Worm (Caenorhabditis elegans) whole organism, late embryonic: ENCODE measurements around the gene fbxb-114.

Experiments used
- C38D4.7 ChIP-seq: fragments of 200-800 bp; sonication (Bioruptor generic); optimal IDR thresholded peaks from 2 replicates; lab custom pipeline; 2018; ENCODE audit warnings: mild to moderate bottlenecking, missing genetic modification characterization, moderate library complexity, missing compliant biosample characterization
- F13H6.1 ChIP-seq: sonication (generic microtip); optimal IDR thresholded peaks from 2 replicates; lab custom pipeline; 2016; ENCODE audit warnings: missing genetic modification characterization, missing compliant biosample characterization
- K02D7.2 ChIP-seq: sonication (generic microtip); optimal IDR thresholded peaks from 2 replicates; lab custom pipeline; 2017; ENCODE audit warnings: mild to moderate bottlenecking, missing genetic modification characterization, missing compliant biosample characterization
- K09A11.1 ChIP-seq: sonication (generic microtip); optimal IDR thresholded peaks from 2 replicates; lab custom pipeline; 2017; ENCODE audit warnings: antibody characterized with exemption, mild to moderate bottlenecking, missing genetic modification characterization, missing compliant biosample characterization; ENCODE audit not compliant: insufficient read depth
- Y22D7AL.16 ChIP-seq: sonication (generic microtip); optimal IDR thresholded peaks from 2 replicates; lab custom pipeline; 2016; ENCODE audit warnings: missing genetic modification characterization, missing compliant biosample characterization
- ahr-1 ChIP-seq: sonication (generic microtip); optimal IDR thresholded peaks from 2 replicates; lab custom pipeline; 2016; ENCODE audit warnings: missing genetic modification characterization, missing compliant biosample characterization
- ama-1 ChIP-seq: fragments of 150-350 bp; optimal IDR thresholded peaks from 2 replicates; lab custom pipeline; 2014
- ceh-14 ChIP-seq: sonication (generic microtip); optimal IDR thresholded peaks from 2 replicates; lab custom pipeline; 2016; ENCODE audit warnings: missing genotype, missing genetic modification characterization, missing compliant biosample characterization
- ceh-19 ChIP-seq: fragments of 200-800 bp; sonication (Bioruptor generic); optimal IDR thresholded peaks from 2 replicates; lab custom pipeline; 2018; ENCODE audit warnings: mild to moderate bottlenecking, missing genetic modification characterization, missing compliant biosample characterization
- ceh-2 ChIP-seq: sonication (generic microtip); optimal IDR thresholded peaks from 2 replicates; lab custom pipeline; 2016; ENCODE audit warnings: missing genotype, missing genetic modification characterization, missing compliant biosample characterization
- ceh-24 ChIP-seq: sonication (generic microtip); optimal IDR thresholded peaks from 2 replicates; lab custom pipeline; 2016; ENCODE audit warnings: mild to moderate bottlenecking, missing genetic modification characterization, missing compliant biosample characterization
- ceh-31 ChIP-seq: sonication (generic microtip); optimal IDR thresholded peaks from 2 replicates; lab custom pipeline; 2016; ENCODE audit warnings: missing genetic modification characterization, missing compliant biosample characterization
- ceh-45 ChIP-seq: fragments of 200-800 bp; sonication (Bioruptor generic); IDR thresholded peaks from 2 replicates; pipeline ENCODE4 v1.3.6; 2022; ENCODE audit warnings: missing genetic modification reagents, missing genetic modification characterization, missing compliant biosample characterization
- ceh-48 ChIP-seq: sonication (generic microtip); optimal IDR thresholded peaks from 2 replicates; lab custom pipeline; 2016; ENCODE audit warnings: missing genetic modification characterization, inconsistent platforms, missing compliant biosample characterization
- ceh-9 ChIP-seq: sonication (generic microtip); optimal IDR thresholded peaks from 2 replicates; lab custom pipeline; 2016; ENCODE audit warnings: mild to moderate bottlenecking, missing genetic modification characterization, inconsistent platforms, missing compliant biosample characterization
- che-1 ChIP-seq: sonication (generic microtip); optimal IDR thresholded peaks from 2 replicates; lab custom pipeline; 2016; ENCODE audit warnings: mild to moderate bottlenecking, missing genetic modification characterization, missing compliant biosample characterization
- elt-2 ChIP-seq: sonication (generic microtip); optimal IDR thresholded peaks from 2 replicates; lab custom pipeline; 2016; ENCODE audit warnings: missing genetic modification reagents, missing genetic modification characterization, missing compliant biosample characterization
- elt-4 ChIP-seq: sonication (generic microtip); optimal IDR thresholded peaks from 2 replicates; lab custom pipeline; 2016; ENCODE audit warnings: missing genetic modification characterization, missing compliant biosample characterization
- ets-4 ChIP-seq: sonication (generic microtip); optimal IDR thresholded peaks from 2 replicates; lab custom pipeline; 2016; ENCODE audit warnings: missing genetic modification characterization, missing compliant biosample characterization
- fax-1 ChIP-seq: sonication (generic microtip); optimal IDR thresholded peaks from 2 replicates; lab custom pipeline; 2016; ENCODE audit warnings: missing genotype, missing genetic modification characterization, missing compliant biosample characterization
- fkh-10 ChIP-seq: fragments of 150-350 bp; optimal IDR thresholded peaks from 2 replicates; lab custom pipeline; 2014; ENCODE audit warnings: missing biosample characterization, missing genetic modification reagents, missing genetic modification characterization
- fkh-6 ChIP-seq: sonication (generic microtip); optimal IDR thresholded peaks from 2 replicates; lab custom pipeline; 2016; ENCODE audit warnings: missing genetic modification characterization, missing compliant biosample characterization
- gmeb-2 ChIP-seq: sonication (generic microtip); optimal IDR thresholded peaks from 2 replicates; lab custom pipeline; 2016; ENCODE audit warnings: missing genetic modification characterization, inconsistent platforms, missing compliant biosample characterization
- hlh-13 ChIP-seq: fragments of 200-800 bp; sonication (Bioruptor generic); optimal IDR thresholded peaks from 2 replicates; lab custom pipeline; 2018; ENCODE audit warnings: mild to moderate bottlenecking, missing genetic modification characterization, missing compliant biosample characterization
- hlh-15 ChIP-seq: sonication (generic microtip); optimal IDR thresholded peaks from 2 replicates; lab custom pipeline; 2016; ENCODE audit warnings: missing genetic modification characterization, missing compliant biosample characterization
- hlh-30 ChIP-seq: sonication (generic microtip); optimal IDR thresholded peaks from 2 replicates; lab custom pipeline; 2017; ENCODE audit warnings: antibody characterized with exemption, missing genetic modification characterization, missing compliant biosample characterization; ENCODE audit not compliant: insufficient read depth
- hlh-8 ChIP-seq: sonication (generic microtip); optimal IDR thresholded peaks from 2 replicates; lab custom pipeline; 2016; ENCODE audit warnings: missing genotype, missing genetic modification characterization, missing compliant biosample characterization
- lim-6 ChIP-seq: sonication (generic microtip); optimal IDR thresholded peaks from 2 replicates; lab custom pipeline; 2016; ENCODE audit warnings: missing genetic modification characterization, missing compliant biosample characterization
- lin-11 ChIP-seq: fragments of 200-800 bp; sonication (Bioruptor generic); optimal IDR thresholded peaks from 2 replicates; lab custom pipeline; 2018; ENCODE audit warnings: mild to moderate bottlenecking, missing genetic modification characterization, missing compliant biosample characterization
- madf-2 ChIP-seq: sonication (generic microtip); optimal IDR thresholded peaks from 2 replicates; lab custom pipeline; 2017; ENCODE audit warnings: missing genetic modification characterization, missing compliant biosample characterization
- nfya-1 ChIP-seq: sonication (generic microtip); optimal IDR thresholded peaks from 2 replicates; lab custom pipeline; 2017; ENCODE audit warnings: missing genetic modification characterization, mild to moderate bottlenecking, missing compliant biosample characterization, antibody characterized with exemption, moderate library complexity
- nhr-11 ChIP-seq: fragments of 150-350 bp; optimal IDR thresholded peaks from 2 replicates; lab custom pipeline; 2014; ENCODE audit warnings: missing biosample characterization, missing genetic modification characterization
- nhr-232 ChIP-seq: sonication (generic microtip); optimal IDR thresholded peaks from 2 replicates; lab custom pipeline; 2016; ENCODE audit warnings: missing genetic modification characterization, missing compliant biosample characterization
- npax-4 ChIP-seq: sonication (generic microtip); optimal IDR thresholded peaks from 2 replicates; lab custom pipeline; 2016; ENCODE audit warnings: missing genetic modification characterization, missing compliant biosample characterization
- pat-9 ChIP-seq: fragments of 200-800 bp; sonication (Bioruptor generic); optimal IDR thresholded peaks from 2 replicates; lab custom pipeline; 2018; ENCODE audit warnings: mild to moderate bottlenecking, missing genetic modification characterization, moderate library complexity, missing compliant biosample characterization
- pax-1 ChIP-seq: fragments of 150-350 bp; optimal IDR thresholded peaks from 2 replicates; lab custom pipeline; 2014; ENCODE audit warnings: missing biosample characterization, missing genetic modification characterization
- pha-2 ChIP-seq: sonication (generic microtip); optimal IDR thresholded peaks from 2 replicates; lab custom pipeline; 2017; ENCODE audit warnings: mild to moderate bottlenecking, missing genetic modification characterization, missing compliant biosample characterization
- pha-4 ChIP-seq: fragments of 150-350 bp; optimal IDR thresholded peaks from 2 replicates; lab custom pipeline; 2018; ENCODE audit warnings: missing biosample characterization, missing genetic modification reagents, missing genetic modification characterization
- pqm-1 ChIP-seq: sonication (generic microtip); optimal IDR thresholded peaks from 2 replicates; lab custom pipeline; 2016; ENCODE audit warnings: missing genetic modification characterization, missing compliant biosample characterization
- ref-2 ChIP-seq: sonication (generic microtip); optimal IDR thresholded peaks from 2 replicates; lab custom pipeline; 2016; ENCODE audit warnings: missing genetic modification characterization, missing compliant biosample characterization
- rnt-1 ChIP-seq: sonication (generic microtip); optimal IDR thresholded peaks from 2 replicates; lab custom pipeline; 2016; ENCODE audit warnings: missing genetic modification characterization, missing compliant biosample characterization
- sdc-2 ChIP-seq: sonication (generic microtip); optimal IDR thresholded peaks from 2 replicates; lab custom pipeline; 2016; ENCODE audit warnings: missing genotype, missing genetic modification characterization, missing compliant biosample characterization
- sox-4 ChIP-seq: sonication (generic microtip); optimal IDR thresholded peaks from 2 replicates; lab custom pipeline; 2017; ENCODE audit warnings: mild to moderate bottlenecking, missing genetic modification characterization, inconsistent platforms, missing compliant biosample characterization
- syd-9 ChIP-seq: sonication (generic microtip); optimal IDR thresholded peaks from 2 replicates; lab custom pipeline; 2016; ENCODE audit warnings: mild to moderate bottlenecking, missing genetic modification characterization, moderate library complexity, missing compliant biosample characterization
- tbx-7 ChIP-seq: sonication (generic microtip); optimal IDR thresholded peaks from 2 replicates; lab custom pipeline; 2016; ENCODE audit warnings: missing genotype, missing genetic modification characterization, missing compliant biosample characterization
- ttx-3 ChIP-seq: sonication (generic microtip); optimal IDR thresholded peaks from 2 replicates; lab custom pipeline; 2016; ENCODE audit warnings: missing genetic modification reagents, missing genetic modification characterization, missing compliant biosample characterization
- unc-3 ChIP-seq, 2 experiments: fragments of 200-800 bp in 1 of 2; sonication (Bioruptor generic) in 1 of 2; sonication (generic microtip) in 1 of 2; conservative IDR thresholded peaks in 1 of 2; optimal IDR thresholded peaks in 1 of 2; 2 replicates each; pipeline versions ENCODE4 v1.3.6 to Lab custom; 2016 to 2022; ENCODE audit warnings: missing compliant biosample characterization in 2 of 2, missing genetic modification characterization in 2 of 2, missing genetic modification reagents in 1 of 2
- unc-42 ChIP-seq: sonication (generic microtip); optimal IDR thresholded peaks from 2 replicates; lab custom pipeline; 2016; ENCODE audit warnings: missing genotype, missing genetic modification characterization, missing compliant biosample characterization
- unc-55 ChIP-seq: sonication (generic microtip); optimal IDR thresholded peaks from 2 replicates; lab custom pipeline; 2017; ENCODE audit warnings: missing biosample characterization, missing genetic modification reagents, missing genetic modification characterization
- zip-5 ChIP-seq: sonication (generic microtip); optimal IDR thresholded peaks from 2 replicates; lab custom pipeline; 2016; ENCODE audit warnings: missing genetic modification characterization, missing compliant biosample characterization
- ztf-16 ChIP-seq: sonication (generic microtip); optimal IDR thresholded peaks from 2 replicates; lab custom pipeline; 2017; ENCODE audit warnings: missing genetic modification characterization, missing compliant biosample characterization

Gene fbxb-114

ce11 chrX:16925343-16925742 lies 3.7 kb downstream of the fbxb-114 start:
- TF ChIP-seq ama-1 (lab: Kevin White, UChicago) (no peak), pha-2 (tag; lab: Kevin White, UChicago) (no peak), npax-4 (tag; lab: Kevin White, UChicago) (no peak), nhr-11 (no peak), fkh-10 (GFP tag; lab: Kevin White, UChicago) (no peak), unc-3 (GFP tag; conservative IDR thresholded peaks at IDR 0.05; lab: Robert Waterston, UW) (no peak), unc-3 (tag; optimal IDR thresholded peaks at IDR 0.05; lab: Kevin White, UChicago) (no peak), lim-6 (no peak), fkh-6 (tag; lab: Kevin White, UChicago) (no peak), gmeb-2 (tag; lab: Kevin White, UChicago) (no peak), zip-5 (tag; lab: Kevin White, UChicago) (no peak), ceh-24 (tag; lab: Kevin White, UChicago) (no peak), ahr-1 (tag; lab: Kevin White, UChicago) (no peak), rnt-1 (no peak), hlh-8 (tag; lab: Kevin White, UChicago) (no peak), Y22D7AL.16 (no peak), fax-1 (no peak), nhr-232 (no peak)

ce11 chrX:16928087-16928486 lies 6.5 kb downstream of the fbxb-114 start:
- TF ChIP-seq C38D4.7 (GFP tag; lab: Kevin White, UChicago) (peak; percentile 66), sdc-2 (tag; lab: Kevin White, UChicago) (peak; percentile 83), K09A11.1 (tag; lab: Kevin White, UChicago) (peak; percentile 42), lim-6 (no peak), sox-4 (peak; percentile 67), ama-1 (lab: Kevin White, UChicago) (no peak), pha-4 (tag; lab: Kevin White, UChicago) (no peak), ceh-14 (tag; lab: Kevin White, UChicago) (no peak), pqm-1 (tag; lab: Kevin White, UChicago) (no peak), K02D7.2 (no peak), che-1 (tag; lab: Kevin White, UChicago) (peak; percentile 75), ets-4 (tag; lab: Kevin White, UChicago) (no peak), ttx-3 (tag; lab: Kevin White, UChicago) (peak; percentile 71), lin-11 (tag; lab: Kevin White, UChicago) (peak; percentile 63), ceh-2 (tag; lab: Kevin White, UChicago) (peak; percentile 40), madf-2 (tag; lab: Kevin White, UChicago) (peak; percentile 58), hlh-15 (tag; lab: Kevin White, UChicago) (peak; percentile 26), hlh-30 (tag; lab: Kevin White, UChicago) (no peak), F13H6.1 (tag; lab: Kevin White, UChicago) (no peak), ztf-16 (tag; lab: Kevin White, UChicago) (peak; percentile 63), zip-5 (tag; lab: Kevin White, UChicago) (peak; percentile 25), hlh-13 (GFP tag; lab: Kevin White, UChicago) (peak; percentile 30), elt-4 (tag; lab: Kevin White, UChicago) (no peak), nfya-1 (tag; lab: Kevin White, UChicago) (peak; percentile 38), Y22D7AL.16 (peak; percentile 73), fkh-6 (tag; lab: Kevin White, UChicago) (peak; percentile 59), ceh-48 (tag; lab: Kevin White, UChicago) (peak; percentile 56), tbx-7 (tag; lab: Kevin White, UChicago) (peak; percentile 47), nhr-232 (peak; percentile 81), pat-9 (tag; lab: Kevin White, UChicago) (peak; percentile 81), nhr-11 (no peak), ceh-45 (GFP tag; lab: Robert Waterston, UW) (peak; percentile 50; the same call in 1 of the 2 replicates), ceh-9 (tag; lab: Kevin White, UChicago) (no peak), syd-9 (tag; lab: Kevin White, UChicago) (peak; percentile 66), ceh-24 (tag; lab: Kevin White, UChicago) (no peak), ceh-19 (GFP tag; lab: Kevin White, UChicago) (peak; percentile 57), elt-2 (peak; percentile 70), unc-42 (tag; lab: Kevin White, UChicago) (no peak), ceh-31 (tag; lab: Kevin White, UChicago) (peak; percentile 57), pax-1 (tag; lab: Kevin White, UChicago) (no peak), ref-2 (tag; lab: Kevin White, UChicago) (peak; percentile 77), unc-55 (GFP tag; lab: Kevin White, UChicago) (no peak)
